Fruit fly (Drosophila melanogaster) whole organism, embryonic: Measurements from ENCODE around the gene Sfp78E.
A peak's percentile ranks its signal among the peaks of the same experiment; 100 is the strongest.

Experiments used
- Abd-B ChIP-seq: fragments of 200-800 bp; sonication (Bioruptor generic); optimal IDR thresholded peaks from 2 replicates; lab custom pipeline; 2018; ENCODE audit warnings: missing biosample characterization, mild to moderate bottlenecking, missing genetic modification characterization, moderate library complexity
- CG12219 ChIP-seq: fragments of 200-800 bp; sonication (Bioruptor generic); optimal IDR thresholded peaks from 3 replicates; lab custom pipeline; 2018; ENCODE audit warnings: missing biosample characterization, mild to moderate bottlenecking, missing genetic modification characterization
- CG12391 ChIP-seq: fragments of 200-800 bp; sonication (Bioruptor generic); optimal IDR thresholded peaks from 3 replicates; lab custom pipeline; 2018; ENCODE audit warnings: missing biosample characterization, mild to moderate bottlenecking, missing genetic modification characterization, moderate library complexity
- CG14050 ChIP-seq: fragments of 200-800 bp; sonication (Bioruptor generic); IDR thresholded peaks from 3 replicates; pipeline ENCODE4 v1.3.6; 2022; ENCODE audit warnings: missing biosample characterization, missing genetic modification characterization
- CG15269 ChIP-seq: fragments of 200-800 bp; sonication (Bioruptor generic); optimal IDR thresholded peaks from 2 replicates; lab custom pipeline; 2018; ENCODE audit warnings: missing biosample characterization, mild to moderate bottlenecking, missing genetic modification characterization, moderate library complexity
- CG17568 ChIP-seq: fragments of 200-800 bp; sonication (Bioruptor generic); optimal IDR thresholded peaks from 2 replicates; lab custom pipeline; 2018; ENCODE audit warnings: missing biosample characterization, mild to moderate bottlenecking, missing genetic modification characterization, moderate library complexity
- CG2875 ChIP-seq: fragments of 200-800 bp; sonication (Bioruptor generic); optimal IDR thresholded peaks from 2 replicates; lab custom pipeline; 2017; ENCODE audit warnings: missing biosample characterization, mild to moderate bottlenecking, missing genetic modification characterization, missing genetic modification reagents
- CG3065 ChIP-seq: fragments of 200-800 bp; sonication (Bioruptor generic); optimal IDR thresholded peaks from 2 replicates; lab custom pipeline; 2016; ENCODE audit warnings: missing biosample characterization, missing genetic modification characterization
- CG3726 ChIP-seq: fragments of 200-800 bp; sonication (Bioruptor generic); IDR thresholded peaks from 3 replicates; pipeline ENCODE4, ENCODE4 v1.3.6; 2022; ENCODE audit warnings: missing biosample characterization, missing genetic modification characterization
- CG5953 ChIP-seq: fragments of 200-800 bp; sonication (Bioruptor generic); IDR thresholded peaks from 2 replicates; pipeline ENCODE4 v1.3.6; 2022; ENCODE audit warnings: missing biosample characterization, missing genetic modification characterization
- CG6254 ChIP-seq: fragments of 200-800 bp; sonication (Bioruptor generic); optimal IDR thresholded peaks from 3 replicates; lab custom pipeline; 2017; ENCODE audit warnings: mild to moderate bottlenecking, missing biosample characterization, missing genetic modification reagents, missing genetic modification characterization
- CG7372 ChIP-seq: fragments of 200-800 bp; sonication (Bioruptor generic); IDR thresholded peaks from 2 replicates; pipeline ENCODE4 v1.3.6; 2022; ENCODE audit warnings: missing biosample characterization, missing genetic modification characterization
- CG7839 ChIP-seq: fragments of 200-800 bp; sonication (Bioruptor generic); optimal IDR thresholded peaks from 3 replicates; lab custom pipeline; 2018; ENCODE audit warnings: missing biosample characterization, mild to moderate bottlenecking, missing genetic modification characterization, moderate library complexity
- CG7928 ChIP-seq: fragments of 200-800 bp; sonication (Bioruptor generic); optimal IDR thresholded peaks from 2 replicates; lab custom pipeline; 2017; ENCODE audit warnings: missing biosample characterization, mild to moderate bottlenecking, missing genetic modification characterization
- CG8089 ChIP-seq: fragments of 200-800 bp; sonication (Bioruptor generic); optimal IDR thresholded peaks from 3 replicates; lab custom pipeline; 2016; ENCODE audit warnings: missing biosample characterization, missing genetic modification characterization
- CG8765 ChIP-seq: fragments of 200-800 bp; sonication (Bioruptor generic); IDR thresholded peaks from 2 replicates; pipeline ENCODE4 v1.3.6; 2022; ENCODE audit warnings: missing biosample characterization, missing genetic modification characterization
- CG9609 ChIP-seq: fragments of 200-800 bp; sonication (Bioruptor generic); optimal IDR thresholded peaks from 3 replicates; lab custom pipeline; 2016; ENCODE audit warnings: missing biosample characterization, missing genetic modification characterization
- Camta ChIP-seq: fragments of 200-800 bp; sonication (Bioruptor generic); optimal IDR thresholded peaks from 2 replicates; lab custom pipeline; 2016; ENCODE audit warnings: missing biosample characterization, missing genetic modification characterization
- CrebB ChIP-seq: fragments of 200-800 bp; sonication (Bioruptor generic); optimal IDR thresholded peaks from 3 replicates; lab custom pipeline; 2018; ENCODE audit warnings: missing biosample characterization, mild to moderate bottlenecking, missing genetic modification characterization
- Dip2 ChIP-seq: fragments of 200-800 bp; sonication (Bioruptor generic); IDR thresholded peaks from 2 replicates; pipeline ENCODE4 v1.3.6; 2022; ENCODE audit warnings: missing biosample characterization, missing genetic modification characterization
- Dll ChIP-seq: fragments of 200-800 bp; sonication (Bioruptor generic); IDR thresholded peaks from 4 replicates; pipeline ENCODE4 v1.3.6; 2022; ENCODE audit warnings: missing biosample characterization, missing genetic modification characterization; ENCODE audit not compliant: partially characterized antibody
- Doc2 ChIP-seq: fragments of 200-800 bp; sonication (Bioruptor generic); IDR thresholded peaks from 2 replicates; pipeline ENCODE4 v1.3.6; 2022; ENCODE audit warnings: missing biosample characterization, missing genetic modification characterization
- E2f2 ChIP-seq: fragments of 200-800 bp; sonication (Bioruptor generic); IDR thresholded peaks from 2 replicates; pipeline ENCODE4 v1.3.6; 2022; ENCODE audit warnings: missing biosample characterization, missing genetic modification characterization
- Gsc ChIP-seq: fragments of 200-800 bp; sonication (Bioruptor generic); IDR thresholded peaks from 2 replicates; pipeline ENCODE4 v1.3.6; 2022; ENCODE audit warnings: missing biosample characterization, missing genetic modification characterization
- HLH4C ChIP-seq: fragments of 200-800 bp; sonication (Bioruptor generic); IDR thresholded peaks from 3 replicates; pipeline ENCODE4 v1.3.6; 2022; ENCODE audit warnings: missing biosample characterization, missing genetic modification characterization; ENCODE audit not compliant: partially characterized antibody
- HLH54F ChIP-seq: fragments of 200-800 bp; sonication (Bioruptor generic); optimal IDR thresholded peaks from 3 replicates; lab custom pipeline; 2016; ENCODE audit warnings: missing biosample characterization, missing genetic modification characterization
- Hr39 ChIP-seq: fragments of >200 bp; optimal IDR thresholded peaks from 2 replicates; lab custom pipeline; 2017
- Jarid2 ChIP-seq: fragments of 200-800 bp; sonication (Bioruptor generic); optimal IDR thresholded peaks from 3 replicates; lab custom pipeline; 2017; ENCODE audit warnings: mild to moderate bottlenecking, missing biosample characterization, missing genetic modification reagents, missing genetic modification characterization
- MTF-1 ChIP-seq: fragments of 200-800 bp; sonication (Bioruptor generic); optimal IDR thresholded peaks from 2 replicates; lab custom pipeline; 2018; ENCODE audit warnings: missing biosample characterization, mild to moderate bottlenecking, missing genetic modification characterization, borderline replicate concordance
- Oaz ChIP-seq: fragments of 200-800 bp; sonication (Bioruptor generic); IDR thresholded peaks from 2 replicates; pipeline ENCODE4 v1.3.6; 2022; ENCODE audit warnings: missing biosample characterization, missing genetic modification characterization
- Opbp ChIP-seq: fragments of 200-800 bp; sonication (Bioruptor generic); IDR thresholded peaks from 3 replicates; pipeline ENCODE4 v1.3.6; 2022; ENCODE audit warnings: missing biosample characterization, missing genetic modification characterization; ENCODE audit not compliant: partially characterized antibody
- ase ChIP-seq: fragments of 200-800 bp; sonication (Bioruptor generic); IDR thresholded peaks from 3 replicates; pipeline ENCODE4 v1.3.6; 2022; ENCODE audit warnings: missing biosample characterization, missing genetic modification characterization
- cg ChIP-seq: fragments of 200-800 bp; sonication (Bioruptor generic); optimal IDR thresholded peaks from 3 replicates; lab custom pipeline; 2019; ENCODE audit warnings: missing biosample characterization, mild to moderate bottlenecking, missing genetic modification characterization, moderate library complexity
- croc ChIP-seq: fragments of 200-800 bp; sonication (Bioruptor generic); conservative IDR thresholded peaks from 3 replicates; pipeline ENCODE4 v1.3.6; 2022; ENCODE audit warnings: missing biosample characterization, missing genetic modification characterization
- crp ChIP-seq, 2 experiments: fragments of 200-800 bp; sonication (Bioruptor generic); optimal IDR thresholded peaks; 2 replicates in 1 of 2; 3 replicates in 1 of 2; lab custom pipeline; 2017; ENCODE audit warnings: missing biosample characterization in 2 of 2, missing genetic modification characterization in 2 of 2, mild to moderate bottlenecking in 1 of 2, moderate library complexity in 1 of 2
- dati ChIP-seq: fragments of 200-800 bp; sonication (Bioruptor generic); IDR thresholded peaks from 2 replicates; pipeline ENCODE4 v1.3.6; 2022; ENCODE audit warnings: missing biosample characterization, missing genetic modification characterization
- en ChIP-seq: fragments of 200-800 bp; sonication (Bioruptor generic); optimal IDR thresholded peaks from 2 replicates; lab custom pipeline; 2016; ENCODE audit warnings: missing biosample characterization, missing genetic modification characterization
- ewg ChIP-seq: fragments of 200-800 bp; sonication (Bioruptor generic); optimal IDR thresholded peaks from 3 replicates; lab custom pipeline; 2017; ENCODE audit warnings: mild to moderate bottlenecking, missing biosample characterization, missing genetic modification reagents, missing genetic modification characterization
- fu2 ChIP-seq: fragments of 200-800 bp; sonication (Bioruptor generic); optimal IDR thresholded peaks from 2 replicates; lab custom pipeline; 2016; ENCODE audit warnings: missing biosample characterization, missing genetic modification characterization
- ham ChIP-seq: fragments of 200-800 bp; sonication (Bioruptor generic); IDR thresholded peaks from 2 replicates; pipeline ENCODE4 v1.3.6; 2022; ENCODE audit warnings: missing biosample characterization, missing genetic modification characterization
- jing ChIP-seq: fragments of 200-800 bp; sonication (Bioruptor generic); optimal IDR thresholded peaks from 2 replicates; lab custom pipeline; 2018; ENCODE audit warnings: missing biosample characterization, mild to moderate bottlenecking, missing genetic modification characterization
- mld ChIP-seq: fragments of 200-800 bp; sonication (Bioruptor generic); IDR thresholded peaks from 3 replicates; pipeline ENCODE4 v1.3.6; 2022; ENCODE audit warnings: missing biosample characterization, missing genetic modification characterization; ENCODE audit not compliant: partially characterized antibody
- nerfin-1 ChIP-seq: fragments of 200-800 bp; sonication (Bioruptor generic); optimal IDR thresholded peaks from 3 replicates; lab custom pipeline; 2019; ENCODE audit warnings: missing biosample characterization, mild to moderate bottlenecking, missing genetic modification characterization, moderate library complexity
- odd ChIP-seq: fragments of 200-800 bp; sonication (Bioruptor generic); optimal IDR thresholded peaks from 2 replicates; lab custom pipeline; 2017; ENCODE audit warnings: missing biosample characterization, mild to moderate bottlenecking, missing genetic modification characterization
- pros ChIP-seq: fragments of 200-800 bp; sonication (Bioruptor generic); optimal IDR thresholded peaks from 3 replicates; lab custom pipeline; 2019; ENCODE audit warnings: missing biosample characterization, mild to moderate bottlenecking, missing genetic modification characterization, moderate library complexity
- repo ChIP-seq: fragments of 200-800 bp; sonication (Bioruptor generic); optimal IDR thresholded peaks from 2 replicates; lab custom pipeline; 2016; ENCODE audit warnings: missing biosample characterization, missing genetic modification characterization
- scrt ChIP-seq: fragments of 200-800 bp; sonication (Bioruptor generic); optimal IDR thresholded peaks from 2 replicates; lab custom pipeline; 2018; ENCODE audit warnings: missing biosample characterization, mild to moderate bottlenecking, missing genetic modification characterization, moderate library complexity
- slbo ChIP-seq: fragments of 200-800 bp; sonication (Bioruptor generic); IDR thresholded peaks from 2 replicates; pipeline ENCODE4 v1.3.6; 2022; ENCODE audit warnings: missing biosample characterization, missing genetic modification characterization
- sug ChIP-seq: fragments of 200-800 bp; optimal IDR thresholded peaks from 2 replicates; lab custom pipeline; 2019; ENCODE audit warnings: missing biosample characterization, mild to moderate bottlenecking, missing genetic modification characterization, moderate library complexity
- trem ChIP-seq: fragments of 200-800 bp; optimal IDR thresholded peaks from 3 replicates; lab custom pipeline; 2019; ENCODE audit warnings: missing biosample characterization, mild to moderate bottlenecking, missing genetic modification characterization, moderate library complexity

The Sfp78E gene

dm6 chr3L:21652768-21653167 is 31.1 kb downstream of the Sfp78E start (continued):
- TF ChIP-seq HLH4C (no peak), CG7372 (peak; percentile 62; the same call in 1 of the 2 replicates), CG17568 (GFP tag; lab: Kevin White, UChicago) (no peak), croc (GFP tag; lab: Robert Waterston, UW) (peak; percentile 34; the same call in 1 of the 3 replicates), Camta (GFP tag; lab: Kevin White, UChicago) (peak; percentile 65), CG7839 (peak; percentile 75), trem (tag; lab: Kevin White, UChicago) (peak; percentile 61), Dip2 (GFP tag; lab: Robert Waterston, UW) (peak; percentile 91), scrt (GFP tag; lab: Kevin White, UChicago) (no peak), jing (GFP tag; lab: Kevin White, UChicago) (peak; percentile 8), CG5953 (peak; percentile 7; the same call in 1 of the 2 replicates), Abd-B (GFP tag; lab: Kevin White, UChicago) (peak; percentile 63), ewg (peak; percentile 16), Jarid2 (peak; percentile 35), Opbp (peak; percentile 35; the same call in 1 of the 3 replicates), CG12219 (GFP tag; lab: Kevin White, UChicago) (peak; percentile 10), crp (GFP tag; optimal IDR thresholded peaks at IDR 0.05; lab: Kevin White, UChicago) (no peak), fu2 (GFP tag; lab: Kevin White, UChicago) (peak; percentile 34), Gsc (0 out of 2 replicates have a peak, but pooled peaks have one; percentile 8), ham (GFP tag; lab: Robert Waterston, UW) (no peak), CG8089 (GFP tag; lab: Kevin White, UChicago) (peak; percentile 77), sug (peak; percentile 59), cg (no peak), nerfin-1 (tag; lab: Kevin White, UChicago) (no peak), CG2875 (GFP tag; lab: Kevin White, UChicago) (peak; percentile 55), MTF-1 (peak; percentile 27), CG7928 (GFP tag; lab: Kevin White, UChicago) (no peak), Doc2 (GFP tag; lab: Robert Waterston, UW) (no peak), slbo (GFP tag; lab: Robert Waterston, UW) (peak; percentile 87), CG3065 (GFP tag; lab: Kevin White, UChicago) (peak; percentile 72), CG3726 (GFP tag; lab: Robert Waterston, UW) (no peak), dati (no peak), Hr39 (lab: Kevin White, UChicago) (no peak), mld (no peak), CG6254 (GFP tag; lab: Kevin White, UChicago) (no peak), CG15269 (tag; lab: Kevin White, UChicago) (peak; percentile 66), repo (GFP tag; lab: Kevin White, UChicago) (peak; percentile 56), CG9609 (GFP tag; lab: Kevin White, UChicago) (peak; percentile 65), Dll (GFP tag; lab: Robert Waterston, UW) (no peak), CG12391 (peak; percentile 48), pros (GFP tag; lab: Kevin White, UChicago) (no peak), HLH54F (GFP tag; lab: Kevin White, UChicago) (peak; percentile 50), CrebB (tag; lab: Kevin White, UChicago) (peak; percentile 18), CG8765 (GFP tag; lab: Robert Waterston, UW) (no peak), ase (peak; percentile 73), Oaz (GFP tag; lab: Robert Waterston, UW) (peak; percentile 67; the same call in 1 of the 2 replicates), CG14050 (GFP tag; lab: Robert Waterston, UW) (no peak), E2f2 (GFP tag; lab: Robert Waterston, UW) (peak; percentile 46; the same call in 1 of the 2 replicates), odd (GFP tag; lab: Kevin White, UChicago) (no peak), en (GFP tag; lab: Kevin White, UChicago) (peak; percentile 44)
